Fruit fly (Drosophila melanogaster) whole organism, prepupa: Measurements from ENCODE around the gene Gr85a.

ENCODE experiments used
- CG3032 ChIP-seq: fragments of 200-800 bp; optimal IDR thresholded peaks from 2 replicates; lab custom pipeline; 2019; ENCODE audit warnings: missing biosample characterization, mild to moderate bottlenecking, missing genetic modification characterization, moderate library complexity
- Ets21C ChIP-seq: fragments of 200-800 bp; sonication (Bioruptor generic); optimal IDR thresholded peaks from 3 replicates; lab custom pipeline; 2016; ENCODE audit warnings: missing biosample characterization, missing genetic modification characterization
- Sox102F ChIP-seq: fragments of 200-800 bp; sonication (Bioruptor generic); optimal IDR thresholded peaks from 2 replicates; lab custom pipeline; 2016; ENCODE audit warnings: missing biosample characterization, mild to moderate bottlenecking, missing genetic modification characterization
- Sox14 ChIP-seq: fragments of 200-800 bp; sonication (Bioruptor generic); optimal IDR thresholded peaks from 3 replicates; lab custom pipeline; 2016; ENCODE audit warnings: missing biosample characterization, missing genetic modification characterization

DNA sequence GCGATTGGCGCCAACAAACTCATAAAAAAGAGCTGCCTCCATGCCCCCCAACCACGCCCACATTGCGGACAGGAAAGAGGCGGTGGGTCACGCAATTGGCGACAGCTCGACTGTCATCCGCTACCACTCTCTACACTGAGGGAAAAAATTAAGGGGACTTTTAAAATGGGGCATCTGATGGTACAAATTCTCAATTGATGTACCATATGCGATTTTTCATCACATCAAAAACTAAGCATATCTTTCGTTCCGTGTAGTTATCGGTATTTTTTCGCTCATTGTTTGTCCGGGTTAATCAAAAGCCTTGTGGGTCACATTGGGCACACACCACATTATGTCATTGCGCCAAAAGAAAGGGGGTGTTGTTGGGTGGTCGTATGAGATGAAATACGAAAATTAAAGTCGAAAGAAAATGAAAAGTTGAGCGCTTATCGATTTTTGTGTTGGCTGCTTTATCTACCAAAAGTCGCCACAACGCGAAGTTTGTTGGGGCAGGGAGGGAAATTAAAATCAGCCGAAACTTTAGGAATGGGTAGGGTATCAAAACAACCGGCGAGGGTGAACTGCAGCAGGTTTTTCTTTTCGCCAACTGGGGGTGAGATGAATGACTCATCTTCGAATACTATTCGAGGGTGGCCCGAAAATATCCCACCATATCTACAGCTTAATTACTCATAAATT, 27.6 kb upstream of the Gr85a start:
- TF ChIP-seq CG3032 (tag; lab: Kevin White, UChicago) (no peak), Sox102F (GFP tag; lab: Kevin White, UChicago) (no peak), Sox14 (no peak), Ets21C (GFP tag; lab: Kevin White, UChicago) (no peak)
